Worm (Caenorhabditis elegans) whole organism, late embryonic: ENCODE measurements around the gene twk-20.
A peak's percentile ranks its signal among the peaks of the same experiment; 100 is the strongest.

Experiments used
- C08G9.2 ChIP-seq: sonication (generic microtip); optimal IDR thresholded peaks from 2 replicates; lab custom pipeline; 2016; ENCODE audit warnings: mild to moderate bottlenecking, missing genetic modification characterization, moderate library complexity, missing compliant biosample characterization
- C38D4.7 ChIP-seq: fragments of 200-800 bp; sonication (Bioruptor generic); optimal IDR thresholded peaks from 2 replicates; lab custom pipeline; 2018; ENCODE audit warnings: mild to moderate bottlenecking, missing genetic modification characterization, moderate library complexity, missing compliant biosample characterization
- T23F11.4 ChIP-seq: fragments of 200-800 bp; sonication (Bioruptor generic); optimal IDR thresholded peaks from 2 replicates; lab custom pipeline; 2018; ENCODE audit warnings: mild to moderate bottlenecking, missing genetic modification characterization, missing compliant biosample characterization
- Y22D7AL.16 ChIP-seq: sonication (generic microtip); optimal IDR thresholded peaks from 2 replicates; lab custom pipeline; 2016; ENCODE audit warnings: missing genetic modification characterization, missing compliant biosample characterization
- ahr-1 ChIP-seq: sonication (generic microtip); optimal IDR thresholded peaks from 2 replicates; lab custom pipeline; 2016; ENCODE audit warnings: missing genetic modification characterization, missing compliant biosample characterization
- ceh-14 ChIP-seq: sonication (generic microtip); optimal IDR thresholded peaks from 2 replicates; lab custom pipeline; 2016; ENCODE audit warnings: missing genotype, missing genetic modification characterization, missing compliant biosample characterization
- ceh-30 ChIP-seq: fragments of 150-350 bp; optimal IDR thresholded peaks from 2 replicates; lab custom pipeline; 2014; ENCODE audit warnings: missing biosample characterization, missing genetic modification characterization
- ceh-34 ChIP-seq: sonication (generic microtip); optimal IDR thresholded peaks from 2 replicates; lab custom pipeline; 2016; ENCODE audit warnings: mild to moderate bottlenecking, missing genetic modification characterization, missing compliant biosample characterization
- ceh-45 ChIP-seq: fragments of 200-800 bp; sonication (Bioruptor generic); IDR thresholded peaks from 2 replicates; pipeline ENCODE4 v1.3.6; 2022; ENCODE audit warnings: missing genetic modification reagents, missing genetic modification characterization, missing compliant biosample characterization
- ceh-6 ChIP-seq: fragments of 200-800 bp; sonication (Bioruptor generic); optimal IDR thresholded peaks from 2 replicates; lab custom pipeline; 2018; ENCODE audit warnings: mild to moderate bottlenecking, missing genetic modification characterization, missing compliant biosample characterization
- dmd-4 ChIP-seq: sonication (generic microtip); optimal IDR thresholded peaks from 2 replicates; lab custom pipeline; 2016; ENCODE audit warnings: borderline replicate concordance, missing genetic modification characterization, missing compliant biosample characterization
- dve-1 ChIP-seq: sonication (generic microtip); optimal IDR thresholded peaks from 2 replicates; lab custom pipeline; 2017; ENCODE audit warnings: antibody characterized with exemption, mild to moderate bottlenecking, missing genetic modification characterization, missing compliant biosample characterization
- elt-2 ChIP-seq: sonication (generic microtip); optimal IDR thresholded peaks from 2 replicates; lab custom pipeline; 2016; ENCODE audit warnings: missing genetic modification reagents, missing genetic modification characterization, missing compliant biosample characterization
- elt-4 ChIP-seq: sonication (generic microtip); optimal IDR thresholded peaks from 2 replicates; lab custom pipeline; 2016; ENCODE audit warnings: missing genetic modification characterization, missing compliant biosample characterization
- ets-4 ChIP-seq: sonication (generic microtip); optimal IDR thresholded peaks from 2 replicates; lab custom pipeline; 2016; ENCODE audit warnings: missing genetic modification characterization, missing compliant biosample characterization
- eyg-1 ChIP-seq: sonication (generic microtip); optimal IDR thresholded peaks from 2 replicates; lab custom pipeline; 2016; ENCODE audit warnings: missing genotype, missing genetic modification characterization, missing compliant biosample characterization
- fkh-10 ChIP-seq: fragments of 150-350 bp; optimal IDR thresholded peaks from 2 replicates; lab custom pipeline; 2014; ENCODE audit warnings: missing biosample characterization, missing genetic modification reagents, missing genetic modification characterization
- fkh-6 ChIP-seq: sonication (generic microtip); optimal IDR thresholded peaks from 2 replicates; lab custom pipeline; 2016; ENCODE audit warnings: missing genetic modification characterization, missing compliant biosample characterization
- gmeb-2 ChIP-seq: sonication (generic microtip); optimal IDR thresholded peaks from 2 replicates; lab custom pipeline; 2016; ENCODE audit warnings: missing genetic modification characterization, inconsistent platforms, missing compliant biosample characterization
- hlh-15 ChIP-seq: sonication (generic microtip); optimal IDR thresholded peaks from 2 replicates; lab custom pipeline; 2016; ENCODE audit warnings: missing genetic modification characterization, missing compliant biosample characterization
- hlh-6 ChIP-seq: sonication (generic microtip); optimal IDR thresholded peaks from 2 replicates; lab custom pipeline; 2016; ENCODE audit warnings: missing genotype, missing genetic modification characterization, missing compliant biosample characterization
- lin-11 ChIP-seq: fragments of 200-800 bp; sonication (Bioruptor generic); optimal IDR thresholded peaks from 2 replicates; lab custom pipeline; 2018; ENCODE audit warnings: mild to moderate bottlenecking, missing genetic modification characterization, missing compliant biosample characterization
- madf-2 ChIP-seq: sonication (generic microtip); optimal IDR thresholded peaks from 2 replicates; lab custom pipeline; 2017; ENCODE audit warnings: missing genetic modification characterization, missing compliant biosample characterization
- mec-3 ChIP-seq: sonication (generic microtip); optimal IDR thresholded peaks from 2 replicates; lab custom pipeline; 2016; ENCODE audit warnings: borderline replicate concordance, missing genetic modification characterization, missing compliant biosample characterization
- nfya-1 ChIP-seq: sonication (generic microtip); optimal IDR thresholded peaks from 2 replicates; lab custom pipeline; 2017; ENCODE audit warnings: missing genetic modification characterization, mild to moderate bottlenecking, missing compliant biosample characterization, antibody characterized with exemption, moderate library complexity
- nhr-11 ChIP-seq: fragments of 150-350 bp; optimal IDR thresholded peaks from 2 replicates; lab custom pipeline; 2014; ENCODE audit warnings: missing biosample characterization, missing genetic modification characterization
- odd-2 ChIP-seq: sonication (generic microtip); optimal IDR thresholded peaks from 2 replicates; lab custom pipeline; 2017; ENCODE audit warnings: antibody characterized with exemption, mild to moderate bottlenecking, missing genetic modification characterization, missing compliant biosample characterization
- pag-3 ChIP-seq: sonication (generic microtip); optimal IDR thresholded peaks from 2 replicates; lab custom pipeline; 2016; ENCODE audit warnings: missing compliant biosample characterization, missing genetic modification characterization, borderline replicate concordance
- pat-9 ChIP-seq: fragments of 200-800 bp; sonication (Bioruptor generic); optimal IDR thresholded peaks from 2 replicates; lab custom pipeline; 2018; ENCODE audit warnings: mild to moderate bottlenecking, missing genetic modification characterization, moderate library complexity, missing compliant biosample characterization
- pax-1 ChIP-seq: fragments of 150-350 bp; optimal IDR thresholded peaks from 2 replicates; lab custom pipeline; 2014; ENCODE audit warnings: missing biosample characterization, missing genetic modification characterization
- pha-2 ChIP-seq: sonication (generic microtip); optimal IDR thresholded peaks from 2 replicates; lab custom pipeline; 2017; ENCODE audit warnings: mild to moderate bottlenecking, missing genetic modification characterization, missing compliant biosample characterization
- pha-4 ChIP-seq: fragments of 150-350 bp; optimal IDR thresholded peaks from 2 replicates; lab custom pipeline; 2018; ENCODE audit warnings: missing biosample characterization, missing genetic modification reagents, missing genetic modification characterization
- pqm-1 ChIP-seq: sonication (generic microtip); optimal IDR thresholded peaks from 2 replicates; lab custom pipeline; 2016; ENCODE audit warnings: missing genetic modification characterization, missing compliant biosample characterization
- pros-1 ChIP-seq: fragments of 150-350 bp; optimal IDR thresholded peaks from 2 replicates; lab custom pipeline; 2014; ENCODE audit warnings: missing biosample characterization, missing genetic modification reagents, missing genetic modification characterization
- ref-2 ChIP-seq: sonication (generic microtip); optimal IDR thresholded peaks from 2 replicates; lab custom pipeline; 2016; ENCODE audit warnings: missing genetic modification characterization, missing compliant biosample characterization
- sdc-2 ChIP-seq: sonication (generic microtip); optimal IDR thresholded peaks from 2 replicates; lab custom pipeline; 2016; ENCODE audit warnings: missing genotype, missing genetic modification characterization, missing compliant biosample characterization
- sox-2 ChIP-seq: fragments of 200-800 bp; sonication (Bioruptor generic); IDR thresholded peaks from 2 replicates; pipeline ENCODE4 v1.3.6; 2022; ENCODE audit warnings: missing genetic modification reagents, missing genetic modification characterization, missing compliant biosample characterization
- syd-9 ChIP-seq: sonication (generic microtip); optimal IDR thresholded peaks from 2 replicates; lab custom pipeline; 2016; ENCODE audit warnings: mild to moderate bottlenecking, missing genetic modification characterization, moderate library complexity, missing compliant biosample characterization
- ttx-3 ChIP-seq: sonication (generic microtip); optimal IDR thresholded peaks from 2 replicates; lab custom pipeline; 2016; ENCODE audit warnings: missing genetic modification reagents, missing genetic modification characterization, missing compliant biosample characterization
- unc-42 ChIP-seq: sonication (generic microtip); optimal IDR thresholded peaks from 2 replicates; lab custom pipeline; 2016; ENCODE audit warnings: missing genotype, missing genetic modification characterization, missing compliant biosample characterization
- unc-86 ChIP-seq: sonication (generic microtip); optimal IDR thresholded peaks from 2 replicates; lab custom pipeline; 2016; ENCODE audit warnings: missing genetic modification characterization, missing compliant biosample characterization

The twk-20 gene

ce11 chrX:13639577-13639976, at the start of gene twk-20:
TSS of gene twk-20 (plus strand) at chrX:13639877.
- no peak for TF ChIP-seq elt-2
- TF ChIP-seq pat-9 (tag; lab: Kevin White, UChicago) = no peak
- TF ChIP-seq pha-4 (tag; lab: Kevin White, UChicago) = no peak
- TF ChIP-seq gmeb-2 = no peak
- TF ChIP-seq ceh-14 (tag; lab: Kevin White, UChicago) = no peak
- TF ChIP-seq T23F11.4 (GFP tag; lab: Kevin White, UChicago) = no peak
- TF ChIP-seq pqm-1 = no peak
- no peak for TF ChIP-seq madf-2 (tag; lab: Kevin White, UChicago)
- no peak for TF ChIP-seq fkh-10 (GFP tag; lab: Kevin White, UChicago)
- TF ChIP-seq syd-9 (tag; lab: Kevin White, UChicago) = no peak
- no peak for TF ChIP-seq eyg-1
- no peak for TF ChIP-seq hlh-15 (tag; lab: Kevin White, UChicago)
- no peak for TF ChIP-seq dve-1 (tag; lab: Kevin White, UChicago)
- TF ChIP-seq fkh-6 (tag; lab: Kevin White, UChicago) = no peak
- no peak for TF ChIP-seq ceh-30 (tag; lab: Kevin White, UChicago)
- no peak for TF ChIP-seq ceh-6 (GFP tag; lab: Kevin White, UChicago)
- TF ChIP-seq ceh-34 (tag; lab: Kevin White, UChicago) = no peak
- no peak for TF ChIP-seq ceh-45
- no peak for TF ChIP-seq lin-11 (tag; lab: Kevin White, UChicago)

- TF ChIP-seq gmeb-2 = no peak
- peak; percentile 41 for TF ChIP-seq C08G9.2 (tag; lab: Kevin White, UChicago)
- peak; percentile 36 for TF ChIP-seq pag-3
- TF ChIP-seq, all 69 proteins: peak for 2
Observed at ce11 chrX:13590688-13591087, 49.0 kb upstream of the twk-20 start.

ce11 chrX:13591175-13591574, 48.5 kb upstream of the twk-20 start, which contains the start of gene col-44:
TSS of gene col-44 (plus strand) at chrX:13591475.
- no peak for TF ChIP-seq elt-4 (tag; lab: Kevin White, UChicago)
- no peak for TF ChIP-seq ttx-3 (tag; lab: Kevin White, UChicago)
- no peak for TF ChIP-seq hlh-6 (tag; lab: Kevin White, UChicago)
- no peak for TF ChIP-seq ceh-30 (tag; lab: Kevin White, UChicago)
- TF ChIP-seq unc-86 = no peak
- no peak for TF ChIP-seq sox-2
- TF ChIP-seq mec-3 (tag; lab: Kevin White, UChicago) = no peak
- TF ChIP-seq nhr-11 (tag; lab: Kevin White, UChicago) = no peak
- TF ChIP-seq odd-2 (tag; lab: Kevin White, UChicago) = no peak
- TF ChIP-seq Y22D7AL.16 (tag; lab: Kevin White, UChicago) = no peak
- TF ChIP-seq ref-2 (tag; lab: Kevin White, UChicago) = no peak
- no peak for TF ChIP-seq pros-1 (tag; lab: Kevin White, UChicago)
- no peak for TF ChIP-seq sdc-2 (tag; lab: Kevin White, UChicago)
- TF ChIP-seq nfya-1 (tag; lab: Kevin White, UChicago) = no peak

ce11 chrX:13591953-13592352, 47.7 kb upstream of the twk-20 start:
- no peak for TF ChIP-seq ceh-45
- TF ChIP-seq ahr-1 (tag; lab: Kevin White, UChicago) = no peak
- no peak for TF ChIP-seq pqm-1
- no peak for TF ChIP-seq C08G9.2 (tag; lab: Kevin White, UChicago)
- TF ChIP-seq, all 69 proteins: peak for 0

- TF ChIP-seq pax-1 (tag; lab: Kevin White, UChicago) = no peak
- TF ChIP-seq pha-2 (tag; lab: Kevin White, UChicago) = no peak
- TF ChIP-seq C38D4.7 (GFP tag; lab: Kevin White, UChicago) = no peak
- TF ChIP-seq unc-42 = no peak
- no peak for TF ChIP-seq dmd-4 (tag; lab: Kevin White, UChicago)
- no peak for TF ChIP-seq ets-4 (tag; lab: Kevin White, UChicago)
- TF ChIP-seq ceh-30 (tag; lab: Kevin White, UChicago) = no peak
- no peak for TF ChIP-seq sox-2
- TF ChIP-seq ceh-34 (tag; lab: Kevin White, UChicago) = no peak
Observed at ce11 chrX:13592367-13592766, 47.3 kb upstream of the twk-20 start, which contains the start of gene F54B11.4. TSS of gene F54B11.4 (plus strand) at chrX:13592667.
